Worm (Caenorhabditis elegans): Measurements from ENCODE around the gene Y54G2A.49.
A peak's percentile ranks its signal among the peaks of the same experiment; 100 is the strongest.
"Not testable (repeated sequence)": the region's sequence is repeated elsewhere in the genome, so short reads cannot be mapped to it uniquely, and the experiment has no call there.

The Y54G2A.49 gene

ce11 chrIV:2888496-2889101 is 35.5 kb upstream of the Y54G2A.49 start:
- TF ChIP-seq T20F7.1 (GFP tag; optimal IDR thresholded peaks at IDR 0.05) (no peak), php-3 (GFP tag; IDR thresholded peaks at IDR 0.05) (0 out of 2 replicates have a peak, but pooled peaks have one; percentile 18), set-16 (GFP tag; IDR thresholded peaks at IDR 0.05) (peak; percentile 94)

- TF ChIP-seq nhr-42 (GFP tag; IDR thresholded peaks at IDR 0.05) (no peak), egl-43 (GFP tag; IDR thresholded peaks at IDR 0.05) (0 out of 2 replicates have a peak, but pooled peaks have one; percentile 7), set-16 (GFP tag; IDR thresholded peaks at IDR 0.05) (peak; percentile 71)
Observed at ce11 chrIV:2887245-2887644, 34.2 kb upstream of the Y54G2A.49 start.

ce11 chrIV:2886655-2887054 is 33.6 kb upstream of the Y54G2A.49 start, which contains the start of gene dml-1:
Gene dml-1 (plus strand): TSS chrIV:2886955.
- TF ChIP-seq nhr-76 (tag; optimal IDR thresholded peaks at IDR 0.05) (no peak), zag-1 (tag; optimal IDR thresholded peaks at IDR 0.05) (no peak), lsy-2 (tag; optimal IDR thresholded peaks at IDR 0.05) (no peak), aly-2 (tag; optimal IDR thresholded peaks at IDR 0.05) (no peak), fos-1 (tag; optimal IDR thresholded peaks at IDR 0.05) (no peak), ceh-20 (GFP tag; IDR thresholded peaks at IDR 0.05) (no peak), lin-39 (tag; optimal IDR thresholded peaks at IDR 0.05) (no peak), ceh-44 (GFP tag; IDR thresholded peaks at IDR 0.05) (no peak), nhr-237 (tag; optimal IDR thresholded peaks at IDR 0.05) (no peak), dmd-9 (GFP tag; IDR thresholded peaks at IDR 0.05) (no peak), mes-2 (tag; optimal IDR thresholded peaks at IDR 0.05; ENCODE audit: poor library complexity, severe bottlenecking) (no peak), spr-3 (GFP tag; optimal IDR thresholded peaks at IDR 0.05) (no peak), T20F7.1 (GFP tag; optimal IDR thresholded peaks at IDR 0.05) (no peak), hlh-11 (tag; optimal IDR thresholded peaks at IDR 0.05) (no peak), zip-2 (tag; optimal IDR thresholded peaks at IDR 0.05) (no peak), D1046.2 (GFP tag; IDR thresholded peaks at IDR 0.05) (no peak), nhr-28 (tag; optimal IDR thresholded peaks at IDR 0.05) (no peak), ztf-11 (tag; optimal IDR thresholded peaks at IDR 0.05) (no peak), T26A8.4 (GFP tag; IDR thresholded peaks at IDR 0.05) (no peak)

- TF ChIP-seq ZK546.5 (tag; optimal IDR thresholded peaks at IDR 0.05): no peak
- TF ChIP-seq madf-9 (GFP tag; conservative IDR thresholded peaks at IDR 0.05): no peak
- no peak for TF ChIP-seq nhr-6 (tag; optimal IDR thresholded peaks at IDR 0.05)
- TF ChIP-seq nhr-42 (GFP tag; IDR thresholded peaks at IDR 0.05): no peak
Observed at ce11 chrIV:2885260-2885659, 32.2 kb upstream of the Y54G2A.49 start.

ce11 chrIV:2884134-2884533 is 31.1 kb upstream of the Y54G2A.49 start:
- 0 out of 2 replicates have a peak, but pooled peaks have one; percentile 9 for TF ChIP-seq set-16 (GFP tag; IDR thresholded peaks at IDR 0.05)
- peak; percentile 19 for TF ChIP-seq aha-1 (tag)
- peak in 1 of 2 experiments; percentile 93 for TF ChIP-seq unc-62 (GFP tag; optimal IDR thresholded peaks at IDR 0.05 in 1 of 2)
- TF ChIP-seq unc-62 (tag; optimal IDR thresholded peaks at IDR 0.05): not testable (repeated sequence)

ce11 chrIV:2864743-2865142 is 11.7 kb upstream of the Y54G2A.49 start, which contains the start of gene Y54G2A.16:
Gene Y54G2A.16 (minus strand): TSS chrIV:2864843.
- TF ChIP-seq zag-1 (tag; optimal IDR thresholded peaks at IDR 0.05) (no peak), lin-39 (tag; optimal IDR thresholded peaks at IDR 0.05) (no peak), daf-19 (GFP tag; conservative IDR thresholded peaks at IDR 0.05) (no peak), ama-1 (optimal IDR thresholded peaks at IDR 0.05) (no peak), spr-1 (tag; optimal IDR thresholded peaks at IDR 0.05) (no peak), ceh-28 (tag; optimal IDR thresholded peaks at IDR 0.05) (no peak)

All from whole organism, L4 larva.